Worm (Caenorhabditis elegans) whole organism, late embryonic: ENCODE data around the gene F46B3.9.

Experiments used
- C08G9.2 ChIP-seq: sonication (generic microtip); optimal IDR thresholded peaks from 2 replicates; lab custom pipeline; 2016; ENCODE audit warnings: mild to moderate bottlenecking, missing genetic modification characterization, moderate library complexity, missing compliant biosample characterization
- C38D4.7 ChIP-seq: fragments of 200-800 bp; sonication (Bioruptor generic); optimal IDR thresholded peaks from 2 replicates; lab custom pipeline; 2018; ENCODE audit warnings: mild to moderate bottlenecking, missing genetic modification characterization, moderate library complexity, missing compliant biosample characterization
- F13H6.1 ChIP-seq: sonication (generic microtip); optimal IDR thresholded peaks from 2 replicates; lab custom pipeline; 2016; ENCODE audit warnings: missing genetic modification characterization, missing compliant biosample characterization
- K09A11.1 ChIP-seq: sonication (generic microtip); optimal IDR thresholded peaks from 2 replicates; lab custom pipeline; 2017; ENCODE audit warnings: antibody characterized with exemption, mild to moderate bottlenecking, missing genetic modification characterization, missing compliant biosample characterization; ENCODE audit not compliant: insufficient read depth
- T23F11.4 ChIP-seq: fragments of 200-800 bp; sonication (Bioruptor generic); optimal IDR thresholded peaks from 2 replicates; lab custom pipeline; 2018; ENCODE audit warnings: mild to moderate bottlenecking, missing genetic modification characterization, missing compliant biosample characterization
- Y22D7AL.16 ChIP-seq: sonication (generic microtip); optimal IDR thresholded peaks from 2 replicates; lab custom pipeline; 2016; ENCODE audit warnings: missing genetic modification characterization, missing compliant biosample characterization
- ahr-1 ChIP-seq: sonication (generic microtip); optimal IDR thresholded peaks from 2 replicates; lab custom pipeline; 2016; ENCODE audit warnings: missing genetic modification characterization, missing compliant biosample characterization
- ama-1 ChIP-seq: fragments of 150-350 bp; optimal IDR thresholded peaks from 2 replicates; lab custom pipeline; 2014
- ceh-14 ChIP-seq: sonication (generic microtip); optimal IDR thresholded peaks from 2 replicates; lab custom pipeline; 2016; ENCODE audit warnings: missing genotype, missing genetic modification characterization, missing compliant biosample characterization
- ceh-18 ChIP-seq: sonication (generic microtip); optimal IDR thresholded peaks from 2 replicates; lab custom pipeline; 2016; ENCODE audit warnings: missing genetic modification characterization, missing compliant biosample characterization
- ceh-19 ChIP-seq: fragments of 200-800 bp; sonication (Bioruptor generic); optimal IDR thresholded peaks from 2 replicates; lab custom pipeline; 2018; ENCODE audit warnings: mild to moderate bottlenecking, missing genetic modification characterization, missing compliant biosample characterization
- ceh-2 ChIP-seq: sonication (generic microtip); optimal IDR thresholded peaks from 2 replicates; lab custom pipeline; 2016; ENCODE audit warnings: missing genotype, missing genetic modification characterization, missing compliant biosample characterization
- ceh-22 ChIP-seq: sonication (generic microtip); optimal IDR thresholded peaks from 2 replicates; lab custom pipeline; 2017; ENCODE audit warnings: missing biosample characterization, missing genetic modification characterization
- ceh-34 ChIP-seq: sonication (generic microtip); optimal IDR thresholded peaks from 2 replicates; lab custom pipeline; 2016; ENCODE audit warnings: mild to moderate bottlenecking, missing genetic modification characterization, missing compliant biosample characterization
- ceh-45 ChIP-seq: fragments of 200-800 bp; sonication (Bioruptor generic); IDR thresholded peaks from 2 replicates; pipeline ENCODE4 v1.3.6; 2022; ENCODE audit warnings: missing genetic modification reagents, missing genetic modification characterization, missing compliant biosample characterization
- ceh-6 ChIP-seq: fragments of 200-800 bp; sonication (Bioruptor generic); optimal IDR thresholded peaks from 2 replicates; lab custom pipeline; 2018; ENCODE audit warnings: mild to moderate bottlenecking, missing genetic modification characterization, missing compliant biosample characterization
- elt-4 ChIP-seq: sonication (generic microtip); optimal IDR thresholded peaks from 2 replicates; lab custom pipeline; 2016; ENCODE audit warnings: missing genetic modification characterization, missing compliant biosample characterization
- fax-1 ChIP-seq: sonication (generic microtip); optimal IDR thresholded peaks from 2 replicates; lab custom pipeline; 2016; ENCODE audit warnings: missing genotype, missing genetic modification characterization, missing compliant biosample characterization
- fkh-6 ChIP-seq: sonication (generic microtip); optimal IDR thresholded peaks from 2 replicates; lab custom pipeline; 2016; ENCODE audit warnings: missing genetic modification characterization, missing compliant biosample characterization
- hlh-30 ChIP-seq: sonication (generic microtip); optimal IDR thresholded peaks from 2 replicates; lab custom pipeline; 2017; ENCODE audit warnings: antibody characterized with exemption, missing genetic modification characterization, missing compliant biosample characterization; ENCODE audit not compliant: insufficient read depth
- hlh-8 ChIP-seq: sonication (generic microtip); optimal IDR thresholded peaks from 2 replicates; lab custom pipeline; 2016; ENCODE audit warnings: missing genotype, missing genetic modification characterization, missing compliant biosample characterization
- lin-11 ChIP-seq: fragments of 200-800 bp; sonication (Bioruptor generic); optimal IDR thresholded peaks from 2 replicates; lab custom pipeline; 2018; ENCODE audit warnings: mild to moderate bottlenecking, missing genetic modification characterization, missing compliant biosample characterization
- nfya-1 ChIP-seq: sonication (generic microtip); optimal IDR thresholded peaks from 2 replicates; lab custom pipeline; 2017; ENCODE audit warnings: missing genetic modification characterization, mild to moderate bottlenecking, missing compliant biosample characterization, antibody characterized with exemption, moderate library complexity
- nhr-11 ChIP-seq: fragments of 150-350 bp; optimal IDR thresholded peaks from 2 replicates; lab custom pipeline; 2014; ENCODE audit warnings: missing biosample characterization, missing genetic modification characterization
- npax-4 ChIP-seq: sonication (generic microtip); optimal IDR thresholded peaks from 2 replicates; lab custom pipeline; 2016; ENCODE audit warnings: missing genetic modification characterization, missing compliant biosample characterization
- odd-2 ChIP-seq: sonication (generic microtip); optimal IDR thresholded peaks from 2 replicates; lab custom pipeline; 2017; ENCODE audit warnings: antibody characterized with exemption, mild to moderate bottlenecking, missing genetic modification characterization, missing compliant biosample characterization
- pag-3 ChIP-seq: sonication (generic microtip); optimal IDR thresholded peaks from 2 replicates; lab custom pipeline; 2016; ENCODE audit warnings: missing compliant biosample characterization, missing genetic modification characterization, borderline replicate concordance
- pax-1 ChIP-seq: fragments of 150-350 bp; optimal IDR thresholded peaks from 2 replicates; lab custom pipeline; 2014; ENCODE audit warnings: missing biosample characterization, missing genetic modification characterization
- pha-2 ChIP-seq: sonication (generic microtip); optimal IDR thresholded peaks from 2 replicates; lab custom pipeline; 2017; ENCODE audit warnings: mild to moderate bottlenecking, missing genetic modification characterization, missing compliant biosample characterization
- pros-1 ChIP-seq: fragments of 150-350 bp; optimal IDR thresholded peaks from 2 replicates; lab custom pipeline; 2014; ENCODE audit warnings: missing biosample characterization, missing genetic modification reagents, missing genetic modification characterization
- rnt-1 ChIP-seq: sonication (generic microtip); optimal IDR thresholded peaks from 2 replicates; lab custom pipeline; 2016; ENCODE audit warnings: missing genetic modification characterization, missing compliant biosample characterization
- sdc-2 ChIP-seq: sonication (generic microtip); optimal IDR thresholded peaks from 2 replicates; lab custom pipeline; 2016; ENCODE audit warnings: missing genotype, missing genetic modification characterization, missing compliant biosample characterization
- sox-4 ChIP-seq: sonication (generic microtip); optimal IDR thresholded peaks from 2 replicates; lab custom pipeline; 2017; ENCODE audit warnings: mild to moderate bottlenecking, missing genetic modification characterization, inconsistent platforms, missing compliant biosample characterization
- syd-9 ChIP-seq: sonication (generic microtip); optimal IDR thresholded peaks from 2 replicates; lab custom pipeline; 2016; ENCODE audit warnings: mild to moderate bottlenecking, missing genetic modification characterization, moderate library complexity, missing compliant biosample characterization
- tbx-2 ChIP-seq: sonication (generic microtip); optimal IDR thresholded peaks from 2 replicates; lab custom pipeline; 2016; ENCODE audit warnings: missing genetic modification characterization, missing compliant biosample characterization
- ttx-3 ChIP-seq: sonication (generic microtip); optimal IDR thresholded peaks from 2 replicates; lab custom pipeline; 2016; ENCODE audit warnings: missing genetic modification reagents, missing genetic modification characterization, missing compliant biosample characterization
- unc-42 ChIP-seq: sonication (generic microtip); optimal IDR thresholded peaks from 2 replicates; lab custom pipeline; 2016; ENCODE audit warnings: missing genotype, missing genetic modification characterization, missing compliant biosample characterization
- unc-55 ChIP-seq: sonication (generic microtip); optimal IDR thresholded peaks from 2 replicates; lab custom pipeline; 2017; ENCODE audit warnings: missing biosample characterization, missing genetic modification reagents, missing genetic modification characterization
- unc-86 ChIP-seq: sonication (generic microtip); optimal IDR thresholded peaks from 2 replicates; lab custom pipeline; 2016; ENCODE audit warnings: missing genetic modification characterization, missing compliant biosample characterization
- zip-5 ChIP-seq: sonication (generic microtip); optimal IDR thresholded peaks from 2 replicates; lab custom pipeline; 2016; ENCODE audit warnings: missing genetic modification characterization, missing compliant biosample characterization
- ztf-16 ChIP-seq: sonication (generic microtip); optimal IDR thresholded peaks from 2 replicates; lab custom pipeline; 2017; ENCODE audit warnings: missing genetic modification characterization, missing compliant biosample characterization

F46B3.9 gene

ce11 chrV:20623060-20623459 lies 2.9 kb downstream of the F46B3.9 start, which contains the start of gene F46B3.8:
TSS of gene F46B3.8 (minus strand) at chrV:20623160.
- no peak for TF ChIP-seq fkh-6
- TF ChIP-seq fax-1 (tag; lab: Kevin White, UChicago): no peak
- no peak for TF ChIP-seq nfya-1 (tag; lab: Kevin White, UChicago)
- TF ChIP-seq pag-3: no peak
- no peak for TF ChIP-seq Y22D7AL.16 (tag; lab: Kevin White, UChicago)
- no peak for TF ChIP-seq unc-42 (tag; lab: Kevin White, UChicago)
- no peak for TF ChIP-seq pha-2 (tag; lab: Kevin White, UChicago)
- no peak for TF ChIP-seq ceh-19
- TF ChIP-seq T23F11.4 (GFP tag; lab: Kevin White, UChicago): no peak
- TF ChIP-seq ceh-6 (GFP tag; lab: Kevin White, UChicago): no peak

- TF ChIP-seq unc-86 (tag; lab: Kevin White, UChicago) (no peak), pros-1 (tag; lab: Kevin White, UChicago) (no peak)
These were observed 7.3 kb downstream of the F46B3.9 start, which contains the start of gene F46B3.7 for ce11 chrV:20618632-20619031. TSS of gene F46B3.7 (minus strand) at chrV:20618732.

- no peak for TF ChIP-seq hlh-8 (tag; lab: Kevin White, UChicago)
- TF ChIP-seq ceh-19: no peak
These were observed 16.4 kb downstream of the F46B3.9 start, which contains the start of gene grd-2 for ce11 chrV:20609494-20609893. TSS of gene grd-2 (plus strand) at chrV:20609794.

ce11 chrV:20608688-20609087 lies 17.3 kb downstream of the F46B3.9 start, which contains the start of gene ttr-12:
TSS of gene ttr-12 (minus strand) at chrV:20608788.
- no peak for TF ChIP-seq Y22D7AL.16 (tag; lab: Kevin White, UChicago)
- no peak for TF ChIP-seq sdc-2 (tag; lab: Kevin White, UChicago)
- TF ChIP-seq ceh-45: no peak
- TF ChIP-seq ztf-16: no peak
- no peak for TF ChIP-seq C38D4.7
- no peak for TF ChIP-seq ceh-14 (tag; lab: Kevin White, UChicago)
- no peak for TF ChIP-seq ceh-22 (tag; lab: Kevin White, UChicago)
- no peak for TF ChIP-seq hlh-30 (tag; lab: Kevin White, UChicago)
- no peak for TF ChIP-seq K09A11.1
- TF ChIP-seq, all 69 proteins: peak for 0

- no peak for TF ChIP-seq unc-55 (GFP tag; lab: Kevin White, UChicago)
- TF ChIP-seq lin-11 (tag; lab: Kevin White, UChicago): no peak
- no peak for TF ChIP-seq odd-2 (tag; lab: Kevin White, UChicago)
- TF ChIP-seq zip-5: no peak
- TF ChIP-seq tbx-2 (tag; lab: Kevin White, UChicago): no peak
- no peak for TF ChIP-seq sox-4
These were observed 19.3 kb downstream of the F46B3.9 start, which contains the start of gene F46B3.23 for ce11 chrV:20606617-20607016. TSS of gene F46B3.23 (minus strand) at chrV:20606717.

- peak; percentile 85 for TF ChIP-seq rnt-1
- TF ChIP-seq, all 69 proteins: peak for 1; not testable (repeated sequence) for 68
These were observed 20.1 kb downstream of the F46B3.9 start for ce11 chrV:20605812-20606211.

- no peak for TF ChIP-seq ttx-3 (tag; lab: Kevin White, UChicago)
- TF ChIP-seq fkh-6: no peak
- TF ChIP-seq nhr-11 (tag; lab: Kevin White, UChicago): no peak
- TF ChIP-seq syd-9 (tag; lab: Kevin White, UChicago): no peak
- no peak for TF ChIP-seq ceh-22 (tag; lab: Kevin White, UChicago)
- no peak for TF ChIP-seq ceh-34 (tag; lab: Kevin White, UChicago)
- TF ChIP-seq ceh-14 (tag; lab: Kevin White, UChicago): no peak
- TF ChIP-seq pax-1 (tag; lab: Kevin White, UChicago): no peak
- no peak for TF ChIP-seq npax-4 (tag; lab: Kevin White, UChicago)
- TF ChIP-seq unc-42 (tag; lab: Kevin White, UChicago): no peak
- TF ChIP-seq pag-3: no peak
- TF ChIP-seq elt-4 (tag; lab: Kevin White, UChicago): no peak
- TF ChIP-seq ama-1 (lab: Kevin White, UChicago): no peak
- no peak for TF ChIP-seq ceh-2 (tag; lab: Kevin White, UChicago)
- no peak for TF ChIP-seq ahr-1 (tag; lab: Kevin White, UChicago)
- TF ChIP-seq ceh-18 (tag; lab: Kevin White, UChicago): no peak
- TF ChIP-seq C08G9.2: no peak
- TF ChIP-seq F13H6.1: no peak
- TF ChIP-seq, all 69 proteins: peak for 0
These were observed 21.3 kb downstream of the F46B3.9 start, which contains the start of gene ttr-57 for ce11 chrV:20604606-20605155. TSS of gene ttr-57 (plus strand) at chrV:20605105.
